Fruit fly (Drosophila melanogaster): ENCODE results near the gene inc.

Gene inc

DNA sequence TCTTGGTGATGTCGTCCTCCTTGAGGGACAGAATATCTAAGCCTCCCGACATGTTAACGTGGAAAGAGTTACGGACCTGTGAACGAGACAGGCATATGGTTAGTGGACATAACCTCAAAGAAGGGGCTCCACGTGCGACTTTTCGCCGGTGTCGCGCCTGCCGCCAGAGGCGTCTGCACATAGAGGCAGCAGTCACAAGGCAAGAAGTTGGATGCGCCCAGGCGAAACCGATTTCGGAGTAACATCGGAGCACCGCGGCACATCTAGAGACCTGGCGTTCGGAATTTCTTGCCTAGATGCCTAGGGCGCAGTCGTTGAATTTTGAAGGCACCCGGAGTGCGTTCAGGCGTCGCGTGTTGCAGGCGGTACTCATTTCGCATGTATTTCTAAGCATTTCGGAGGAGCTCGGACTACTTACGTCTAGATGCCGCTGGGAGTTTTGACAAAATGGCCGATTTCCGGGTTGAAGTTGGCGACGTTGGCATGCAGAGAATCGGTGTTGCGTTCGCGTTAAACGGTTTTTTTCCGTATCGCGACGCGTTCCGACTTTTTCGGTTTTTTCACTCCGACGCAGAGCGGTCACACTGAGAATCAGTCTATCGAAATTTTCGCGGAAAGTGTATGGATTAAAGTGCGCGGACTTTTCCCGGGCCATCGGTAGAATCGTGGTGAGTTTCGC is at the start of gene inc, which contains the start of gene sta:
Gene inc, plus strand, starts transcription at position 640 of the 679 bp plus-strand sequence.
Gene sta, minus strand, starts transcription at position 574 of the 679 bp plus-strand sequence.
- TF ChIP-seq CG17801 (GFP tag; optimal IDR thresholded peaks at IDR 0.05; ENCODE audit: partially characterized antibody) = peak; percentile 86

DNA sequence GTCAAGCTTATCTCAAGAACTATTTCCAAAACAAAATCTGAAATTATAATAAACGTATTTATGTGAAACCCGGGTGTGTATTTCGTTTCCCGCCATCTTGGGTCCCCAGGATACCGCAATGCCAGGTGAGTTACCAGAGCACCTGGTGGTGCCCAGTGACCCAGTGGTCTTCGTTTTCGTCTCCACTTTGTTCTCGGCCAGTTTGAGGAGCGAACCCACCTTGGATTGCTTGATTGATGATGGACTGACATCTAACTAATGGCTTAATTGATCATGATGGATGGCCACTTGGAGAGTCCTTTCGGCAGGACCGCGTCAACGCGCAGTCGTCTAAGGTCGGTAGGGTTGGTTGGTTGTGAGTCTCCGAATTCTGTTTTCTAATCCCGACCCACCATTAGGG is 31.1 kb upstream of the inc start, which contains the start of gene Gr2a:
Gene Gr2a, plus strand, starts transcription at position 301 of the 400 bp plus-strand sequence.
- TF ChIP-seq CG17801 (GFP tag; optimal IDR thresholded peaks at IDR 0.05; ENCODE audit: partially characterized antibody) = no peak

DNA sequence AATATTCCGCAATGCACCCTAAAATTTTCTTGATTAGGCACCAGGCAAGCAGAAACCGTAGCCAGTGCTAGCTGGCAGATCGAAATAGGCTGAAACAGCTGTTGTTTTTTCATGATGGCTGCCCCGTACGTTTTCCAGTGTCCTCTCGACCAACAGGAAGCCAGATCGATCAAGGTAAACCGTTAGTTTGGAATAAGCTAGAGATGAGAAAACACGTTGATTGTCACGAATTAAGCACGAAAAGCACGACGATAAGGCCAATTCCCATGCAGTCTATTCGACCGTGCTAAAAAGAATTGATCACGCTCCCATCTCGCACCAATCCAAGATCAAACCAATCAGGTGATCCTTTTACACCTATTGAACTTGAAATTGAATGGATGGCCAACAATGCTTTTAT is 28.4 kb upstream of the inc start:
- TF ChIP-seq CG17801 (GFP tag; optimal IDR thresholded peaks at IDR 0.05; ENCODE audit: partially characterized antibody) = no peak

DNA sequence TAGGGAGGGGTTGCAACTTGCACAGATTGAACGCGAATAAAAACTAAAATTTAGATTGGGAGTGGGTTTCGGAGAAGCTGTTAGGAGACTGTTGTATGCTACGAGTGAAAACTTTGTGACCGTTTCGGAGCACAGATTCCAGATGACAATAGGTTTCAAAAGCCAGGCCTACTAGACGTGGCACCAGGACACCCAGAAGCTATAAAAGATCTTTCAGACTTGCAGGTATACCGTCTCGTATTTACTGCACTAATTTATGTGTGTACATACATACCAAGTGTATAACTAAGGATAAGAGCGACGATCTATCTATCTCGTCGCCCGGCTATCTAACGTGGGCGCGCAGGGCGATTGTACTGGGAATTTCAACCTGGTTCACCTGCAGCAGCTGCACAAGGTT is 26.3 kb upstream of the inc start, which contains the start of gene CG14785:
Gene CG14785, minus strand, starts transcription at position 101 of the 400 bp plus-strand sequence.
- no peak for TF ChIP-seq CG17801 (GFP tag; optimal IDR thresholded peaks at IDR 0.05; ENCODE audit: partially characterized antibody)

DNA sequence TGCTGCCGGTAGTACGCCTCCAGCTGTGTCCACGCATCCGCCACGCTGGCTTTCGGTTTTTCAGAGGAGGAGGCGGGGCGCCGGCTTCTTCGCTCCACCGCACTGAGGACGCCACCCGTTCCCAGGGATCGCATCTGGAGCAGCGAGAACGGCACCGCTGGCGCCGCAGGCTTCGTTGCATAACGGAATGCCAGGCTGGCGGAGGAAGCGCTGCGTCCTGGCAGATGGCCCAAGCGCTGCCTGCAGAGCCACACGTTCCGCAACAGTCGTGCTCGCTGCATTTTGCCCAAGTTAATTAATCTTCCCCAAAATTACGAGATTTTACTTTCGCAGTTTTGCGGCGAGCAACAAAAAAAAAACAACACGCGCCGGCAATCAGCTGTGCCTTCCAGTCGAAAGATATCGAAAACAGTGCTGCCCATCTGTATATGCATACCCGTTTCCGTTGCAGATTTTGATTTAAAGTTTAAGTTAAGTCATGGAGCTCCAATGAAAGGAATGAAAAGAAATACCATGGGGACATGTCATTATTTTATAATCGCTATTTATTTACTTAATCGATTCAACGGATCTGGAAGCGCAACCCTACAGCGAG is 22.9 kb upstream of the inc start, which contains the start of gene Lrpprc2:
Gene Lrpprc2, minus strand, starts transcription at position 340 of the 595 bp plus-strand sequence.
- TF ChIP-seq CG17801 (GFP tag; optimal IDR thresholded peaks at IDR 0.05; ENCODE audit: partially characterized antibody) = no peak

DNA sequence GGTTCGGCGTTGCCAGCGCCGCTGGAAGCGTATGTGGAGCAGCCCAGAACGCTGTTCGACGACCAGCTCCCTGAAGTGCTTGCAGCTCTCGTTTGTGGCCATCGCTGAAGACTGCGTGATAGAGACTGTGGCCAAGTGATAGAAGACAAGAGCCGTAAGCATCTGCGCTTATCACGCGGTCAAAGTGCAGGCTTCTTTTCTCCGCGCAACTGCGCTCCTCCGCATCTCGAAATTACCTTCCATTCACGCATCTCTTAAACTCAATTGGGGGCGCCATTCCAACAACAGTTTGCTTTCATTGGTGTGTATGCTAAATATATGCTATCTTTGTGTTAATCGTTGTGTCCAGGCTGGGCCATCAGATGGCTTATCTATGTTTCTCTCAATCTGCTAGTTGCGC is 21.7 kb upstream of the inc start, which contains the start of gene CG14787:
Gene CG14787, minus strand, starts transcription at position 133 of the 400 bp plus-strand sequence.
- no peak for TF ChIP-seq CG17801 (GFP tag; optimal IDR thresholded peaks at IDR 0.05; ENCODE audit: partially characterized antibody)

DNA sequence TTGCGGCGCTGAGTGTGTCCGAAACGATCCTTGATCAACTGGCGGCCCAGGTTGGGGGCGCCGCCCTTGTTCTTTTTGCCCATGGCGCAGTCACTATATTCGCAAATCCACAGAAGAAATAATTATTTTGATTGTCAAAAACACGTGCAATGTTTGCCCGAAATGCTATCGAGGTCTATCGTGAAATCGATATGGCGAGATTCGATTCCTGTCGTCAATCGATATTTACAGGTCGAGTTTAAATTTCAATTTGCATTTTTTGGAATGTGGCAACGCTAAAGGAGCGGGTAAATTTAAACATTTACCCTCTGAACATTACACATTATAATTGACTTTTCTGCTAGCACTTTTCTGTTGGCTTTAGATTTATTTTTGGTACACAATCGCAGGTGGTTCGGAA is 19.2 kb upstream of the inc start, which contains the start of gene Ns3:
Gene Ns3, minus strand, starts transcription at position 188 of the 400 bp plus-strand sequence.
- TF ChIP-seq CG17801 (GFP tag; optimal IDR thresholded peaks at IDR 0.05; ENCODE audit: partially characterized antibody) = peak; percentile 27

DNA sequence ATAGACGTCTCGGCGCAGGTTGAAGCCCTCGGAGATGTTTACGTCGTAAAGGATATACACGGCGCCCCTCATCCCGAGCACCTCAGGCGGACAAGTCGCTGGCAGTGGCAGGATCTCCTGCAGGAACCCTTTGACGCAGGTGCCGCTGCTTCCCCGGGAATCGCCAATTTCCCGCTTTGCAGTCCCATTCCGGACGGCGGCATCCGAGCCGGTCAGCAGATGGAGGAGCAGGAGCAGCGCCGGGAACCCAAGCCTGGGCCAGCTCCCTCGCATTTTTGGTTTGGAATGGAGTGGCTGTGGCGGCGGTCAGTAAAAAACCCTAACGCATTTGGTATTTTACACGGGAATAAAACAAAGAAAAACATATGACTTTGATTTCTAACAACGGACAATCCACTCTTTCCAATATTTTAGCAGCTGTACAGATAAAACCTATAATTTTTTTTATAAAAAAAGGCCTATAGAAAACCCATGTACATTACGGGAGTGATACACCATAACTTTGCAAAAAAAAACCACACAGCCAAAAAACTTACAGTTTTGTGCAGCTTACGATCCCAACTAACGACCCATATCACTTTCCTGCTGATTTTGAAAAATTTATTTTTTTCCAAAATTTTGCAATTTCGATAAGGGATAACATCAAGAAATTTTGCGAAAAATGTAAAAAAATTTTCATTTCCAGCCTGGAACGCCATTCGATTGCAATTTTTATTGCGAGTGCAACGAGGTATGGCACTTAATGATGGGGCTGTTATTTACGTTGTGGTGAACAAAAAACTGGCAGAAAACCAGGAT is 17.4 kb upstream of the inc start, which contains the start of the genes O-fut2 and CG14777:
Gene O-fut2, minus strand, starts transcription at position 290 of the 798 bp plus-strand sequence.
Gene CG14777, plus strand, starts transcription at position 428 of the 798 bp plus-strand sequence.
- no peak for TF ChIP-seq CG17801 (GFP tag; optimal IDR thresholded peaks at IDR 0.05; ENCODE audit: partially characterized antibody)

DNA sequence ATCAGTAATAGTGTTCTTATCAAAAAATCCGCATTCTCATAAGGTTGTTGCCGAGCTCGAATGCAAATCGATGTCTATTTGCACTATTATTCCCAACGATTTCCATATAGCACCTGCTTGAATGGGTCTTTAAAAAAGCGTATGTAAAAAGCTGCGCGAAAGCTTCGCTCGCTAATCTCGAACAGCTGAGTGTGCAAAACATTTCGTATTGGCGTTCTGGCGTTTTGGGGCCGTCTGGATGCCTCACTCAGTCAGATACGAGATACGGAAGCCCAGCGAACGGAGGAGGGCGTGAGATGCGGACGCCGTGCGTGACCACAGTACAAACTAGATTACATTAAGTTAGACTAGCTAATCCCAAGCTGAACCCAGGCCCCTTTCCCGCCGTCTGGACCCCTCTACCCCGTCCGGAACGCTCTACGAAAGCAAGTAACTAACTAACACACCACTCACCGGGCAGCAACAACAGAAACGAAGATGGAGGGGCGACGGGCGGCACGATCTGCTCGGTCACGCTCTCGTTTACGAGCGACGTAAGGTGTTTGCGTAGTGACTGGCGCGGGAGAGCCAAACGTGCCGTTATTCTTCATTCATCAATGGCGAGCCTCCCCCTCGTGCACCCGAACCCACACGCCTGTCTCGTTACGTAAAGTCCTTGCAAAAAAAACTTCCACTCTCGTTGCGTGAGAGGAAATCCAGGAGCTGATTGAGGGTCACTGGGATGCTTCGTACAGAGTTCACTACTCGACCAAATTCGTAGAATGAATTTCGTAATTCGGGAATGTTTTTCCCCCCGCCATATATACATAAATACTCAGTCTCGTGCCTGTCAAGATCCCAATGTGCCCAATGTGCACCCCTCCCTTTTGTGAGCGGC is 16.5 kb upstream of the inc start:
- TF ChIP-seq CG17801 (GFP tag; optimal IDR thresholded peaks at IDR 0.05; ENCODE audit: partially characterized antibody) = no peak

DNA sequence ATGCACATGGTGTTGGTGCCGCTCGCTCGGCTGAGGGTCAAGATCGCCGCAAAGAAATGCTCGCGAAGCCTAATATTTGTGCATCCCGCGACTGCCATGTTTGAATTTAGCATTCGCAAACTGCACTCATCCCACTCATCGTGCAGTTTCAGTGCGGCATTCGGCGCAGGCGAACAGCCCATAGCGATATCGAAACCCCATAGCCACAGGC is 16.0 kb upstream of the inc start, which contains the start of gene CG14778:
Gene CG14778, plus strand, starts transcription at position 112 of the 211 bp plus-strand sequence.
- no peak for TF ChIP-seq CG17801 (GFP tag; optimal IDR thresholded peaks at IDR 0.05; ENCODE audit: partially characterized antibody)

DNA sequence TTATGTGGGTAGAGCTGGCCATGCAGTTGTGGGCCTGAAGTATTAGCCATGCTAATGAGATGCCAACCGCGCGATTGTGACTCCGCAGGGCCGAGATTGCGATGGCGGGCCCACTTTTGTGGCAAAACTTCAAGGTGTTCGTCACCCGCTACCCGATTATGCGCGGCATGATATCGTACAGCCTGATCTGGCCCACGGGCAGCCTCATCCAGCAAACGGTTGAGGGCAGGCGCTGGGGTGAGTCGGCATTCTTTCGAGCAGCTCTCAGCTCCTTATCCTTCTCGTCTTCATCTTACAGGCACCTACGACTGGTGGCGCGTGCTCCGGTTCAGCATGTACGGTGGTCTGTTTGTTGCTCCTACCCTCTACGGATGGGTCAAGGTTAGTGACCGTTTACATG is 13.6 kb upstream of the inc start, which contains the start of gene CG32808:
Gene CG32808, minus strand, starts transcription at position 101 of the 400 bp plus-strand sequence.
- no peak for TF ChIP-seq CG17801 (GFP tag; optimal IDR thresholded peaks at IDR 0.05; ENCODE audit: partially characterized antibody)

DNA sequence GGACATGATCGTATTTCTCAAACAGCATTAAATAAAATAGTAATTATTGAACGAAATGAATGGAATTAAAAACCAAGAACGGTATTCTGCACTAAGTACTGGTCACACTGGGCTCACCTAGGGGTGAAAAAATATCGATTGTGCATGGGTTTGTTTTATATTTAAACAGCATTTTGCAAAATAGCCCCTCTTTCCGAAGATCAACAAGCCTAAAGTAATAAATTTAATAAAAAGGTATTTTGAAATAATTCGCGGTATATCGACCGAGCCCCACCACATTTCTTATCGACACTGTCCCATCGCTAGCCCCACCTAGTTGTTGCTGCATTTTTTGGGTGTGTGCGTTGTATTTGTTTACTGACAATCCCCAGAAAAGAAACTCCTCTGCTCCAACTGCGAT is 12.7 kb upstream of the inc start, which contains the start of gene pck:
Gene pck, plus strand, starts transcription at position 105 of the 400 bp plus-strand sequence.
- peak; percentile 83 for TF ChIP-seq CG17801 (GFP tag; optimal IDR thresholded peaks at IDR 0.05; ENCODE audit: partially characterized antibody)

DNA sequence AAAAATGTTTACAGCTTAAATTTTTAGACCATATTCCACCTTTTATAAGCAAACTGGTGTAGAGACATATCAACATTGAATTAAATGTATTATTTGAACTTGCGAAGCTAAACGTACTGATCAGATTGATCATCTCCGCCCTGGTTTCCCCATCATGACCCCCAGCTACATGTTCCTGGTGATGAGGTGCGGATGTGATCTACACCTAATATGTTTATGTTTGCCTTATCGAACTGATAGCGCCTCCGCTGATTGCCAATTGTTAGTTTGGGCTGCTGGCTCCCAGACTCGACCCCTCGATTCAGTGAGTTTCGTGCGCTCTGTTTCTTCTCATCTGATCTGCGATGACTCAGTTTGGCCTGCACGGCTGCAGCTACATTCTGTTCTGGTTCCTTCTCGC is 11.1 kb upstream of the inc start, which contains the start of gene CG14780:
Gene CG14780, plus strand, starts transcription at position 301 of the 400 bp plus-strand sequence.
- no peak for TF ChIP-seq CG17801 (GFP tag; optimal IDR thresholded peaks at IDR 0.05; ENCODE audit: partially characterized antibody)

DNA sequence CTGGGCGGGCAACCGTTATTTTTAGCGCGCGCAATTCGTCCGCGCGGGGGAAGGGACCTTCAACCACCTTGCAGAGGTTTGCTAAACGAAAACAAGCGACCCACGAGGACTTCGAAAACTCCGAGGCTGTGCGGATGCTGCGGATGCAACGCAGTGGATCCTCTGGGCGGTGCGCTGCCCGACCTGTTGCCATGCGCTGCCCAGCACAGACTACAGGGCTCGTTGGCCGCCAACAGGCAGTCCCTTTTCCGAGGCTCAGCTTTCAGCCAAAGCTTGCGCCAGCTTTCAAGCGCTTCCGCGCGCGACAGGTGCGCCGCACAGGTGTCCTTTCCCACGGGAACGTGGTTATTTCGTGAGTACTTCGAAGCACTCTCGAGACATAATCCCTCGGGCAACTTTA is 6.8 kb upstream of the inc start:
- no peak for TF ChIP-seq CG17801 (GFP tag; optimal IDR thresholded peaks at IDR 0.05; ENCODE audit: partially characterized antibody)
